Worm (Caenorhabditis elegans) whole organism, early embryonic: ENCODE measurements around the gene lag-1.

Experiments used
- ceh-13 ChIP-seq: fragments of 200-800 bp; sonication (Bioruptor generic); optimal IDR thresholded peaks from 2 replicates; lab custom pipeline; 2018; ENCODE audit warnings: mild to moderate bottlenecking, missing genetic modification characterization, missing compliant biosample characterization
- sea-1 ChIP-seq: fragments of 200-800 bp; sonication (Bioruptor generic); conservative IDR thresholded peaks from 2 replicates; pipeline ENCODE4 v1.3.6; 2022; ENCODE audit warnings: missing genetic modification characterization, missing compliant biosample characterization

DNA sequence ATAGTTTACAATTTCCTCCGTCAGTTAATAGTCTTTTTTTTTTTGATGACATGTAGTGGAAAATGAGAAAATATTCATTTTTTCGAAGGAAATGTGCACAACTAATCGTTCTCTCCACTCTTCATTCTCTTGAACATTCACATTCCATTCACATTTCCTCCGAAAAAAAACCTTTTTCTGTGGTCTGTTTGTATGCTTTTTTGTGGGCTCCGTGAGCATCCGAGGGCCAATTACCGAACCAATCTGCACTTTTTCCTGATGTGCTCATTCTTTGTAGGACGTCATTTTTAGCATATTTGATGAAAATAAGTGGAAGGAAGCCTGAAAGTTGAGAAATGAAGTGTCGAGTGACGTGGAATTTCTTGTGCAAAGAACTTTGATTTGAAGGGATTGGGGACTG, 35.5 kb upstream of the lag-1 start:
- TF ChIP-seq sea-1 (GFP tag; lab: Robert Waterston, UW) (no peak), ceh-13 (GFP tag; lab: Kevin White, UChicago) (no peak)
